Worm (Caenorhabditis elegans) whole organism, L2 larva: ENCODE data around the gene gly-20.

Experiments used
- ama-1 ChIP-seq: fragments of 150-350 bp; optimal IDR thresholded peaks from 2 replicates; lab custom pipeline; 2018; ENCODE audit warnings: inconsistent platforms
- mbf-1 ChIP-seq: sonication (generic microtip); optimal IDR thresholded peaks from 2 replicates; lab custom pipeline; 2017; ENCODE audit warnings: missing biosample characterization, missing genetic modification characterization
- nhr-11 ChIP-seq: fragments of 150-350 bp; optimal IDR thresholded peaks from 2 replicates; lab custom pipeline; 2014; ENCODE audit warnings: missing biosample characterization, missing genetic modification characterization
- nhr-237 ChIP-seq: fragments of 150-350 bp; optimal IDR thresholded peaks from 2 replicates; lab custom pipeline; 2014; ENCODE audit warnings: missing biosample characterization, missing genetic modification characterization
- nhr-25 ChIP-seq: fragments of 150-350 bp; sonication (generic microtip); optimal IDR thresholded peaks from 3 replicates; lab custom pipeline; 2014; ENCODE audit warnings: missing biosample characterization, missing genetic modification characterization
- sma-9 ChIP-seq, 2 experiments: fragments of 150-350 bp in 1 of 2; sonication (generic microtip) in 1 of 2; optimal IDR thresholded peaks; 2 replicates each; lab custom pipeline; 2014 to 2016; ENCODE audit warnings: missing genetic modification characterization in 2 of 2, mild to moderate bottlenecking in 1 of 2, missing biosample characterization in 1 of 2, missing compliant biosample characterization in 1 of 2, missing genetic modification reagents in 1 of 2, moderate library complexity in 1 of 2
- unc-55 ChIP-seq: fragments of 150-350 bp; sonication (generic microtip); optimal IDR thresholded peaks from 3 replicates; lab custom pipeline; 2014; ENCODE audit warnings: missing biosample characterization, missing genetic modification reagents, missing genetic modification characterization
- unc-62 ChIP-seq: fragments of 150-350 bp; optimal IDR thresholded peaks from 2 replicates; lab custom pipeline; 2014; ENCODE audit warnings: missing biosample characterization, missing genetic modification reagents, missing genetic modification characterization

DNA sequence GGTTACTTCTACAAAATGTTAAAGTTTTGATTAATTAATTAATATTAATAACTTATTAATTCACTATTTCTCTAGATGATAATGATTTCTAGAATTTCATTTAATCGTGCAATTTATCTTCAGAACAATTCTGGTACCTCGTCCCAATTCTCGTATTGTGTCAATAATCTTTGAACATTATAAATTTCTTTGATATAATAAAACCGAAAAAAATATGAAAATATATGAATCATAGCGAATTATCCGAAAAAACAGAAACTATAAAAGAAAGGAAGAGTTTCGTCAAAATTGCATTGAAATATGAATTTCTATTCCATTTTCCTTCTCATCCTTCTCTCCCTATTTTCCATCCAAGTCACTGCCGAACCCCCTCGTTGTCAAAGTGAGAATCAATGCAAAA is 31.6 kb upstream of the gly-20 start, which contains the start of gene T19B10.12:
- no peak for TF ChIP-seq nhr-25
- TF ChIP-seq unc-62 (GFP tag; lab: Kevin White, UChicago): no peak
- TF ChIP-seq unc-55 (GFP tag; lab: Kevin White, UChicago): no peak
- no peak for TF ChIP-seq mbf-1 (tag; lab: Kevin White, UChicago)
- no peak for TF ChIP-seq nhr-11 (tag; lab: Kevin White, UChicago)
- TF ChIP-seq ama-1: no peak
- no peak for TF ChIP-seq sma-9 (GFP tag; optimal IDR thresholded peaks at IDR 0.05; lab: Kevin White, UChicago)
- TF ChIP-seq sma-9 (tag; optimal IDR thresholded peaks at IDR 0.05; lab: Kevin White, UChicago): no peak
- no peak for TF ChIP-seq nhr-237 (tag; lab: Kevin White, UChicago)
